Fruit fly (Drosophila melanogaster) S2 (cell line): ENCODE measurements around the gene CG15892.
A peak's percentile ranks its signal among the peaks of the same experiment; 100 is the strongest.

ENCODE experiments used
- CG8478 ChIP-seq: fragments of >200 bp; optimal IDR thresholded peaks from 2 replicates; lab custom pipeline; 2018
- CTCF ChIP-seq, 2 experiments: fragments of >200 bp; optimal IDR thresholded peaks; 2 replicates each; lab custom pipeline; 2018

The CG15892 gene

dm6 chrX:6308852-6309251, 14.7 kb upstream of the CG15892 start, which contains the start of gene CG15894:
Gene CG15894, plus strand, starts transcription at chrX:6309212.
- no peak for TF ChIP-seq CTCF (optimal IDR thresholded peaks at IDR 0.05; lab: Kevin White, UChicago)
- no peak for TF ChIP-seq CG8478

DNA sequence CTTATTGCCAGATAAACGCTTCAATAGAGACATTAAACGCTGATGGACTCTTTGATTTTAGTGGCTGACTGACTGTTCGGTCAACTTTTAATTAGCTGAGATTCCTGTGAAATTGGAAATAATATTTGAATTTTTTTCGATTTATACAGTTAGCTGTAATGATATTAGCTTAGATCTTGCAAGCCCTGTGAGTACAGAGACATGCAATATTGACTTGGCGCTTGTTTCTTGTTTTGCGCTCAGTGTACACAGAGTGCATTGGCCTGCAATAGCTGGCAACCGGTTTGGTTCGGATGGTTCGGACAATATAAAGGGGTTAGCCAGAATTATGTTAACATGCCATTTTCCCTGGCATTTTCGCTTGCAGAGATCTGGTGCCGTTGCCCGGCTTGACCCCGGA, 11.2 kb upstream of the CG15892 start:
- TF ChIP-seq CTCF (optimal IDR thresholded peaks at IDR 0.05; lab: Kevin White, UChicago), result no peak
- no peak for TF ChIP-seq CG8478

DNA sequence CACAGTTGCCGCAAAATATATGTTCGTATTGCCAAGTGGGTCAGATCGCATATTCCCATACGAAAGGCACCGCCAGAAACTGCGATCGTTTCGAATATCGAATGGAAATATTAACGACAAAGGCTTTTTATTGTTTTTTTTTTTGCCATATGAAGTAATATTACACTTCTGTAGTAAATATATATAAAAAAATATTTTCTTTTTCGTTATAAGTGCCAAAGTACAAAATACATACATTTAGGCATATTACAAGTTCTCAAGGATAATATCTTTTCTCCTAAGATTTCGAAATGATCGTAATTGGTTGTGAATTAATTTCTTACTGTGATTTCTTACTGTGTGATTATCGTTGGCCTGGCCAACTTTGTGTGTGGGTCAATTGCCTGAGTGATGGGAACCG, 10.1 kb upstream of the CG15892 start:
- TF ChIP-seq CTCF (optimal IDR thresholded peaks at IDR 0.05; lab: Kevin White, UChicago) (no peak), CG8478 (no peak)

- TF ChIP-seq CG8478 (no peak), CTCF (optimal IDR thresholded peaks at IDR 0.05; lab: Kevin White, UChicago) (no peak)
Measured at dm6 chrX:6303675-6304074, 9.5 kb upstream of the CG15892 start, which contains the start of gene CG3823. Gene CG3823, plus strand, starts transcription at chrX:6303975.

dm6 chrX:6303196-6303595, 9.1 kb upstream of the CG15892 start:
- no peak for TF ChIP-seq CTCF (optimal IDR thresholded peaks at IDR 0.05; lab: Kevin White, UChicago)

dm6 chrX:6301052-6301451, 6.9 kb upstream of the CG15892 start, which contains the start of gene CG12219:
Gene CG12219, minus strand, starts transcription at chrX:6301285.
- TF ChIP-seq CG8478 (no peak), CTCF (optimal IDR thresholded peaks at IDR 0.05; lab: Kevin White, UChicago) (no peak)

DNA sequence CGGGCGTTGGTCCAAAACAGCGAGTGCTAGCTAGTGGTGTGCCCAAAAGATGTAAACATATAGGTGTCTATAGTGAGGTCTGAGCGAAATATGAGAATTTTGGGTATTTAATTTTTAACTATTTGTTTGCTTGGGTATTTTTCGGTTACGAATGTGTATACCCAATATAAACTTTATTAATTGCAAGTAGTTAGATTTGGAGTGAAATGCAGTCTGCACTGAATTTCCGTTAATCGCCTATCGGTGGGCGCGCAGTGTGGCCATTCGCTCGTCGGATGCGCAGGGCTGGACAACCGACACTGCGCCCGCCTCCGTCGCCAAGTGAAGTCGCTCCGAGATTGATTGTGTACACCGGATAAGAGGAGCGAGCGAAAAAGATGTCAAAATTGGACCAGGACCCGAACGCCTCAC, 991 bp upstream of the CG15892 start, which contains the start of the genes CG15891 and CG3815:
TSS of gene CG15891 (minus strand) at position 217 of the 411 bp plus-strand sequence.
TSS of gene CG3815 (plus strand) at position 261 of the 411 bp plus-strand sequence.
- no peak for TF ChIP-seq CG8478
- no peak for TF ChIP-seq CTCF (optimal IDR thresholded peaks at IDR 0.05; lab: Kevin White, UChicago)

DNA sequence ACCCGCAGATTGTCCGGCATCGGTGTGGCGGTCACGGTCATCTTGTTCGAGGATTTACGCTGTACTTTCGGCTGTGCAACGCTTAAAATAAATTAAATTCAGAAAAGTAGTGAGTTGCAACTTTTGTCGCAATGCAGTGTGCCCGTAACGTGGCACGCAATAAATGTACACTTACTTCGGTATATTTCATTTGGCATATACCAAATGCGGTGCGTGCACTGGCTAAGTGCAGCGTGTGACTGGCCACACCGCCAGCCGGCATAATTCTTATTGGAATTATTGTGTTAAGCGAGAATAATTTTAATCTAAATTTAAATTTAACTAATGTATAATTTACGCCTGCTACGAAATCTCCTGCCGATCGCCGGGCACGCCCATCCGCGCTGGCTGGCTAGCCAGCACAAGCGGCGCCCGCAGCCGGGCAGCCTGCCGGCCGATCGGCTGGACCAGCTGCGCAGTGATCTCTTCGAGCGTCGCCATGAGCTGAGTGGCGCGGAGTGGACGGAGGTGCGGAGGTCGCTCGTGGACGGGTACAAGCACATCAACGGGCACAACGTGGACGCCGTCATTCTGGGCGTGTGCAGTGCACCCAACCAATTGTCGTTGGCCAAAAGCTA, 3.0 kb downstream of the CG15892 start, which contains the start of the genes Rpt4 and mldr:
TSS of gene Rpt4 (minus strand) at position 163 of the 617 bp plus-strand sequence.
TSS of gene mldr (plus strand) at position 221 of the 617 bp plus-strand sequence.
- TF ChIP-seq CTCF (optimal IDR thresholded peaks at IDR 0.05; lab: Kevin White, UChicago) (peak in 1 of 2 experiments; percentile 25), CG8478 (no peak)

dm6 chrX:6287842-6288241, 6.3 kb downstream of the CG15892 start, which contains the start of the genes Top3beta and wuho:
Gene Top3beta, minus strand, starts transcription at chrX:6287990.
Gene wuho, plus strand, starts transcription at chrX:6288100.
- TF ChIP-seq CG8478 (no peak), CTCF (optimal IDR thresholded peaks at IDR 0.05; lab: Kevin White, UChicago) (peak; percentile 46 to 48)

- no peak for TF ChIP-seq CG8478
- no peak for TF ChIP-seq CTCF (optimal IDR thresholded peaks at IDR 0.05; lab: Kevin White, UChicago)
Measured at dm6 chrX:6283470-6283869, 10.7 kb downstream of the CG15892 start, which contains the start of gene CG11700. Gene CG11700, minus strand, starts transcription at chrX:6283575.

DNA sequence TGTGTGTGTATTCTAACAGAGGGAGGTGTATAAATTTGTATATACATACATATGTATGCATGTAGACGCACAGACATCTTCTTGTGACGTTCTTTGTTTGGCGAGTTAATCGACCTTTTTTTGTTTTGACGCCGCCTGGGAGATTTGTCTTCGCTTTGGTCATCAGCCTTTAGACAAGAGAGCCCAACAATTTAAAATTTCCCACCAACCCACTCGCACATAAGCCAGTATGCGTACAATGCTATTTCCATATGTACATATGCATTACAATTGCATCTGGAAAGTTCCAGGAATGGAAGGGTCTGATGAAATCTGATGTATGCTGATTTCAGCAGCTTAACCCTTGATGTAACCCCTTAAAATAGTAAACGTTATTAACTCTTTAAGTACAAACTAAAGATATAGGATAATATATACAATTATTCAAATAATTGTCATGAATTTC, 14.5 kb downstream of the CG15892 start, which contains the start of gene Ubi-p5E:
TSS of gene Ubi-p5E (minus strand) at position 19 of the 445 bp plus-strand sequence.
- TF ChIP-seq CTCF (optimal IDR thresholded peaks at IDR 0.05; lab: Kevin White, UChicago) (no peak), CG8478 (no peak)

DNA sequence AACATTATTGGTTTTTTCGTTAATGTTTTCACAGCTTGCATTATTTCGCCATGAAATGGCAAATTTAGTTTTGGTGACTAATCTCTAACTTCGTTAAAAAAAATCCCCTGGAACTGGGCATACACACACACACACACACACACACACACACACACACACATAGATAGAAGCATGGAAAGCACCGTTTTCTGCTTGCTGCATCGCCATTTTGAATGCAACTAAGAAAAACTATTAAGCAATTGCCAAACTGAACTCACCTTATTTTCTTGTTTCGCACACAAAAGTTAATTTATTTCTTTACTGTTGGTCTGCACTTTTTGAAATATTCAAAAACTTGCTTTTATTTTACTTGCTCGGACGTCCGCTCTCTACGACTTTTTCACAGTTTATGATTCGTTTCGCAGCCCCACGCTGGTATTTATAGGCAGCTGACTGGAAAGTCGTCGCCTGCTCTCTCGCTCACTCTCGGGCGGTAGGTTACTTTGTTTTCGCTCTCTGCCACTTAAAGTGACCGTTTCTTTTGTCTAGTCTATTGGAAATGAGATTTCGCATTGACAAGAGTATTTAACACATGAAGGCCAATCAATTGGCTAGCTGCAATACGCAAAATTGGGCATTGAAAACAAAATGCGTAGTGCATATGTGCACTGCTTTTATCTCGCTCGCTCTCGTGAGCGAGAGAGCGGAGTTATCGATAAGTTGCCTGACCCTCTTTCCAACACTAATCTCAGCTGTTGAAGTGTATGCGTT, 15.1 kb downstream of the CG15892 start:
- TF ChIP-seq CG8478 (no peak), CTCF (optimal IDR thresholded peaks at IDR 0.05; lab: Kevin White, UChicago) (no peak)

DNA sequence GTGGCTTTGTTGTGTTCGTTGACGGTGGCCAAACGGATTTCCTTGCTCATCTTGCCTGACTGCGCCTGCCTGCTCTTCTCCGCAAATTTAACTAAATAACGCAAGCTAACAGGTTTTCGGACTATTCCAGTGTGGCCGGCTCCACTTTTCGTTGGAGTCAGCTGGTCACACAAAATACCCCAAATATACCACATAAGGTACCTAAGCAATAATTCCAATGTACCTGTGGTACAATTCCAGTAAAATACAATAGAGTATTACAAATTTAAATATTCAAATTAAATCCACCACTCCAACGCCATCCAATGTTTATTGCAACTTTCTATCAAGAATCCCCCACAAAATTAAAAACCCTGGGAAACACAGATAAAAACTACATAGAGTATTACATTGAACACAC, 17.6 kb downstream of the CG15892 start, which contains the start of gene CG3566:
TSS of gene CG3566 (minus strand) at position 135 of the 400 bp plus-strand sequence.
- no peak for TF ChIP-seq CG8478
- no peak for TF ChIP-seq CTCF (optimal IDR thresholded peaks at IDR 0.05; lab: Kevin White, UChicago)

DNA sequence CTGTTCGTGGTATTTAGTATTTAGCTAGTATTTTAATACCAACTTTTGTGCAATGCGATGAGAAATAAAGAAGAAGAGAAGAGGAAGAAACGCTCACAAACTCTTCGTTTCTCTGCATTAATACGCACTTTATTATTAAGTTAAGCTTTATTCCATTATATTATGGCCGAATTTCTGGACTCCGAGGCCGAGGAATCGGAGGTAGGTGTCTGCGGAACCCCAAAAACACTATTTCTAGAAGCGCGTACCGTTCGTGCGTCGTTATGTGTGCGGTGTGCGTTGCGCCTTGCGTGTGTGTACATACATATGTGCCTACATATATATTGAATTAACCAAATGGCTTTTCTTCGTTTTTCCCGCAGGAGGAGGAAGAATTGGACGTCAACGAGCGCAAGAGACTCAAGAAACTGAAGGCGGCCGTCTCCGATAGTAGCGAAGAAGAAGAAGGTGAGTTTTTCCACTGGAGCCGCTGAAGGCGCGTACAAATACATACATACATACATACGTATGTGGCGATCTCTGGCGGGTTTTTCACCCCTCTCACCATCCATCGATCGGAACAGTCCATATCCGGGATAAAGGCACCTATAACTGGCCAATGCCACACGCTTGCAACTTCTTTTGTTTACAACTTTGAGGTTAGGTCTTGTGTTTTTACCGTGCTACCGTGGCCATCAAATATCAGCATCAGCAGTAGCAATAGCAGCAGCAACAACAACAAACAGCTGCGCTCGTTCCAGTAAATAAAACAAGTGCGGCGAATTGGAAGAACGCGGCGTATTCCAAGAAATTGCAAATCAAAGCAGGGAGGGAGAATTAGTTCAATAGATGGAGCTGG, 26.2 kb downstream of the CG15892 start, which contains the start of gene Spt6:
TSS of gene Spt6 (plus strand) at position 53 of the 838 bp plus-strand sequence.
- TF ChIP-seq CTCF (optimal IDR thresholded peaks at IDR 0.05; lab: Kevin White, UChicago) (no peak), CG8478 (no peak)
